Fruit fly (Drosophila melanogaster) whole organism, wandering third instar larva: ENCODE data around the gene Hph.
A peak's percentile ranks its signal among the peaks of the same experiment; 100 is the strongest.

Experiments used
- Abd-B ChIP-seq: fragments of >200 bp; optimal IDR thresholded peaks from 2 replicates; lab custom pipeline; 2017; ENCODE audit warnings: missing biosample characterization, missing genetic modification characterization
- CG32264 ChIP-seq: fragments of 200-800 bp; sonication (Bioruptor generic); optimal IDR thresholded peaks from 2 replicates; lab custom pipeline; 2016; ENCODE audit warnings: missing biosample characterization, missing genetic modification characterization
- CG9705 ChIP-seq: fragments of 200-800 bp; sonication (Bioruptor generic); optimal IDR thresholded peaks from 2 replicates; lab custom pipeline; 2018; ENCODE audit warnings: missing biosample characterization, mild to moderate bottlenecking, missing genetic modification characterization
- CrebA ChIP-seq: fragments of 200-800 bp; sonication (Bioruptor generic); optimal IDR thresholded peaks from 2 replicates; lab custom pipeline; 2016; ENCODE audit warnings: missing biosample characterization, mild to moderate bottlenecking, missing genetic modification characterization, borderline replicate concordance
- Dfd ChIP-seq: fragments of >200 bp; optimal IDR thresholded peaks from 2 replicates; lab custom pipeline; 2017; ENCODE audit warnings: missing biosample characterization, missing genetic modification characterization
- Dif ChIP-seq: fragments of 200-275, 200-300 bp; sonication (Bioruptor generic); optimal IDR thresholded peaks from 2 replicates; lab custom pipeline; 2018; ENCODE audit warnings: missing biosample characterization, missing genetic modification characterization; ENCODE audit not compliant: partially characterized antibody
- GATAd ChIP-seq: sonication (Bioruptor generic); optimal IDR thresholded peaks from 2 replicates; lab custom pipeline; 2016; ENCODE audit warnings: missing biosample characterization, missing genetic modification characterization
- HLH106 ChIP-seq: fragments of 200-800 bp; optimal IDR thresholded peaks from 3 replicates; lab custom pipeline; 2019; ENCODE audit warnings: missing biosample characterization, mild to moderate bottlenecking, missing genetic modification characterization, moderate library complexity
- Hnf4 ChIP-seq: fragments of 200-800 bp; sonication (Bioruptor generic); optimal IDR thresholded peaks from 2 replicates; lab custom pipeline; 2016; ENCODE audit warnings: missing biosample characterization, mild to moderate bottlenecking, missing genetic modification characterization
- Hr78 ChIP-seq: fragments of >200 bp; optimal IDR thresholded peaks from 2 replicates; lab custom pipeline; 2017; ENCODE audit warnings: missing biosample characterization, missing genetic modification characterization
- Hr83 ChIP-seq: fragments of 200-300 bp; sonication (Bioruptor generic); optimal IDR thresholded peaks from 2 replicates; lab custom pipeline; 2016; ENCODE audit warnings: missing biosample characterization, mild to moderate bottlenecking, missing genetic modification characterization, moderate library complexity; ENCODE audit not compliant: poor library complexity, severe bottlenecking
- Jra ChIP-seq: sonication (Bioruptor generic); optimal IDR thresholded peaks from 2 replicates; lab custom pipeline; 2016; ENCODE audit warnings: missing biosample characterization, missing genetic modification characterization
- Mio ChIP-seq: sonication (Bioruptor generic); optimal IDR thresholded peaks from 2 replicates; lab custom pipeline; 2016; ENCODE audit warnings: missing biosample characterization, missing genetic modification characterization
- Myc ChIP-seq: fragments of >200 bp; optimal IDR thresholded peaks from 2 replicates; lab custom pipeline; 2017
- N ChIP-seq: fragments of >200 bp; optimal IDR thresholded peaks from 2 replicates; lab custom pipeline; 2018; ENCODE audit warnings: missing biosample characterization, missing external identifiers, missing genetic modification characterization
- OdsH ChIP-seq: fragments of 200-800 bp; sonication (Bioruptor generic); optimal IDR thresholded peaks from 2 replicates; lab custom pipeline; 2016; ENCODE audit warnings: missing biosample characterization, mild to moderate bottlenecking, missing genetic modification characterization
- Rel ChIP-seq, 2 experiments: fragments of 200-800 bp; sonication (Bioruptor generic) in 1 of 2; optimal IDR thresholded peaks; 2 replicates in 1 of 2; 3 replicates in 1 of 2; lab custom pipeline; 2016 to 2019; ENCODE audit warnings: mild to moderate bottlenecking in 2 of 2, missing biosample characterization in 2 of 2, missing genetic modification characterization in 2 of 2, moderate library complexity in 1 of 2
- Sp1 ChIP-seq: fragments of 200-800 bp; sonication (Bioruptor generic); optimal IDR thresholded peaks from 3 replicates; lab custom pipeline; 2019; ENCODE audit warnings: missing biosample characterization, mild to moderate bottlenecking, missing genetic modification characterization, moderate library complexity
- Vsx2 ChIP-seq: fragments of 200-300, 225-300 bp; sonication (Bioruptor generic); optimal IDR thresholded peaks from 2 replicates; lab custom pipeline; 2018; ENCODE audit warnings: missing biosample characterization, missing genetic modification characterization; ENCODE audit not compliant: partially characterized antibody
- br ChIP-seq: fragments of 200-800 bp; sonication (Bioruptor generic); optimal IDR thresholded peaks from 2 replicates; lab custom pipeline; 2016; ENCODE audit warnings: missing biosample characterization, missing genetic modification characterization
- brk ChIP-seq: fragments of 200-800 bp; sonication (Bioruptor generic); optimal IDR thresholded peaks from 2 replicates; lab custom pipeline; 2016; ENCODE audit warnings: missing biosample characterization, mild to moderate bottlenecking, missing genetic modification characterization
- dl ChIP-seq, 2 experiments: fragments of 175-275, 200-275 bp in 1 of 2; fragments of 200-275 bp in 1 of 2; sonication (Bioruptor generic); optimal IDR thresholded peaks; lab custom pipeline; 2018; ENCODE audit warnings: mild to moderate bottlenecking in 2 of 2, missing biosample characterization in 2 of 2, missing genetic modification characterization in 2 of 2, moderate library complexity in 2 of 2; ENCODE audit not compliant: partially characterized antibody in 2 of 2, insufficient read depth in 1 of 2
- dmrt93B ChIP-seq: fragments of 200-800 bp; sonication (Bioruptor generic); optimal IDR thresholded peaks from 2 replicates; lab custom pipeline; 2018; ENCODE audit warnings: missing biosample characterization, mild to moderate bottlenecking, missing genetic modification characterization
- dsf ChIP-seq: sonication (Bioruptor generic); optimal IDR thresholded peaks from 2 replicates; lab custom pipeline; 2016; ENCODE audit warnings: missing biosample characterization, missing genetic modification characterization, borderline replicate concordance
- ey ChIP-seq: fragments of 200-800 bp; sonication (Bioruptor generic); optimal IDR thresholded peaks from 2 replicates; lab custom pipeline; 2016; ENCODE audit warnings: missing biosample characterization, missing genetic modification characterization
- foxo ChIP-seq, 2 experiments: fragments of 200-800 bp; sonication (Bioruptor generic); optimal IDR thresholded peaks; 2 replicates in 1 of 2; 3 replicates in 1 of 2; lab custom pipeline; 2016 to 2017; ENCODE audit warnings: missing biosample characterization in 2 of 2, missing genetic modification characterization in 2 of 2
- fru ChIP-seq: fragments of 200-800 bp; sonication (Bioruptor generic); optimal IDR thresholded peaks from 3 replicates; lab custom pipeline; 2016; ENCODE audit warnings: missing biosample characterization, mild to moderate bottlenecking, missing genetic modification characterization
- h ChIP-seq: fragments of 200-800 bp; sonication (Bioruptor generic); optimal IDR thresholded peaks from 3 replicates; lab custom pipeline; 2016; ENCODE audit warnings: missing biosample characterization, mild to moderate bottlenecking, missing genetic modification characterization
- jim ChIP-seq: fragments of 175-275, 200-325 bp; sonication (Bioruptor generic); optimal IDR thresholded peaks from 2 replicates; lab custom pipeline; 2016; ENCODE audit warnings: missing biosample characterization, mild to moderate bottlenecking, missing genetic modification characterization
- lola ChIP-seq: fragments of >200 bp; optimal IDR thresholded peaks from 2 replicates; lab custom pipeline; 2017; ENCODE audit warnings: missing biosample characterization, missing genetic modification characterization
- pan ChIP-seq: fragments of >200 bp; optimal IDR thresholded peaks from 2 replicates; lab custom pipeline; 2017
- psq ChIP-seq: fragments of 200-800 bp; sonication (Bioruptor generic); optimal IDR thresholded peaks from 3 replicates; lab custom pipeline; 2017; ENCODE audit warnings: missing biosample characterization, mild to moderate bottlenecking, missing genetic modification characterization, moderate library complexity
- rgr ChIP-seq: fragments of 200-800 bp; sonication (Bioruptor generic); optimal IDR thresholded peaks from 3 replicates; lab custom pipeline; 2016; ENCODE audit warnings: missing biosample characterization, mild to moderate bottlenecking, missing genetic modification characterization
- sage ChIP-seq: fragments of 200-800 bp; sonication (Bioruptor generic); optimal IDR thresholded peaks from 2 replicates; lab custom pipeline; 2016; ENCODE audit warnings: missing biosample characterization, mild to moderate bottlenecking, missing genetic modification characterization
- sv ChIP-seq: fragments of 200-800 bp; sonication (Bioruptor generic); optimal IDR thresholded peaks from 3 replicates; lab custom pipeline; 2016; ENCODE audit warnings: missing biosample characterization, missing genetic modification characterization
- tai ChIP-seq: sonication (Bioruptor generic); optimal IDR thresholded peaks from 2 replicates; lab custom pipeline; 2016; ENCODE audit warnings: missing biosample characterization, missing genetic modification characterization
- usp ChIP-seq: fragments of >200 bp; optimal IDR thresholded peaks from 2 replicates; lab custom pipeline; 2017; ENCODE audit warnings: missing biosample characterization, missing genetic modification characterization
- woc ChIP-seq: sonication (Bioruptor generic); optimal IDR thresholded peaks from 2 replicates; lab custom pipeline; 2016; ENCODE audit warnings: missing biosample characterization, mild to moderate bottlenecking, missing genetic modification characterization

Gene Hph

dm6 chr3R:5298599-5299307, 41.9 kb downstream of the Hph start:
- TF ChIP-seq fru (GFP tag; lab: Kevin White, UChicago) (peak; percentile 47), rgr (GFP tag; lab: Kevin White, UChicago) (peak; percentile 75), HLH106 (tag; lab: Kevin White, UChicago) (no peak), CG32264 (GFP tag; lab: Kevin White, UChicago) (no peak), N (GFP tag; lab: Kevin White, UChicago) (no peak), Hr83 (peak; percentile 71), Abd-B (GFP tag; lab: Kevin White, UChicago) (no peak), ey (GFP tag; lab: Kevin White, UChicago) (peak; percentile 38), GATAd (GFP tag; lab: Kevin White, UChicago) (no peak), Myc (lab: Kevin White, UChicago) (peak; percentile 68), Dfd (GFP tag; lab: Kevin White, UChicago) (no peak), OdsH (GFP tag; lab: Kevin White, UChicago) (peak; percentile 39), lola (GFP tag; lab: Kevin White, UChicago) (no peak), foxo (GFP tag; optimal IDR thresholded peaks at IDR 0.05; lab: Kevin White, UChicago) (peak in 1 of 2 experiments; percentile 66), tai (GFP tag; lab: Kevin White, UChicago) (peak; percentile 56), Jra (GFP tag; lab: Kevin White, UChicago) (no peak), Hnf4 (GFP tag; lab: Kevin White, UChicago) (peak; percentile 64), Hr78 (GFP tag; lab: Kevin White, UChicago) (no peak), h (peak; percentile 61), usp (GFP tag; lab: Kevin White, UChicago) (no peak), brk (GFP tag; lab: Kevin White, UChicago) (no peak), dmrt93B (peak; percentile 21), sage (GFP tag; lab: Kevin White, UChicago) (no peak), CrebA (GFP tag; lab: Kevin White, UChicago) (no peak), psq (peak; percentile 24), woc (GFP tag; lab: Kevin White, UChicago) (no peak), Rel (GFP tag; optimal IDR thresholded peaks at IDR 0.05; lab: Kevin White, UChicago) (no peak), Rel (tag; optimal IDR thresholded peaks at IDR 0.05; lab: Kevin White, UChicago) (no peak), dl (GFP tag; optimal IDR thresholded peaks at IDR 0.05; lab: Kevin White, UChicago; ENCODE audit: insufficient read depth in 1 of 2, partially characterized antibody in 2 of 2) (no peak), jim (GFP tag; lab: Kevin White, UChicago) (peak; percentile 43), Mio (GFP tag; lab: Kevin White, UChicago) (no peak), sv (GFP tag; lab: Kevin White, UChicago) (peak; percentile 49), dsf (GFP tag; lab: Kevin White, UChicago) (peak; percentile 8), Vsx2 (no peak), br (GFP tag; lab: Kevin White, UChicago) (peak; percentile 46), CG9705 (GFP tag; lab: Kevin White, UChicago) (no peak), Dif (no peak), Sp1 (GFP tag; lab: Kevin White, UChicago) (no peak), pan (lab: Kevin White, UChicago) (no peak)

dm6 chr3R:5299569-5300195, 42.8 kb downstream of the Hph start, which contains the start of gene Tim17b1:
Gene Tim17b1 (plus strand): TSS chr3R:5300145.
- TF ChIP-seq fru (GFP tag; lab: Kevin White, UChicago) (no peak), Rel (GFP tag; optimal IDR thresholded peaks at IDR 0.05; lab: Kevin White, UChicago) (no peak), Rel (tag; optimal IDR thresholded peaks at IDR 0.05; lab: Kevin White, UChicago) (peak; percentile 38)
